Worm (Caenorhabditis elegans): Measurements from ENCODE around the gene cul-3.

The cul-3 gene

ce11 chrV:152156-152555 is 25.1 kb upstream of the cul-3 start:
- TF ChIP-seq ref-1 (GFP tag; conservative IDR thresholded peaks at IDR 0.05) (no peak), med-1 (GFP tag; optimal IDR thresholded peaks at IDR 0.05; ENCODE audit: insufficient read depth) (no peak), flt-1 (GFP tag; IDR thresholded peaks at IDR 0.05) (0 out of 2 replicates have a peak, but pooled peaks have one; percentile 41), klf-2 (GFP tag; conservative IDR thresholded peaks at IDR 0.05) (no peak)

ce11 chrV:153867-154266 is 23.4 kb upstream of the cul-3 start:
- TF ChIP-seq T22C8.4 (GFP tag; IDR thresholded peaks at IDR 0.05) (0 out of 2 replicates have a peak, but pooled peaks have one; percentile 7), ztf-23 (GFP tag; IDR thresholded peaks at IDR 0.05) (0 out of 2 replicates have a peak, but pooled peaks have one; percentile 7), tab-1 (GFP tag; IDR thresholded peaks at IDR 0.05) (0 out of 2 replicates have a peak, but pooled peaks have one; percentile 65), med-1 (GFP tag; optimal IDR thresholded peaks at IDR 0.05; ENCODE audit: insufficient read depth) (no peak), flt-1 (GFP tag; IDR thresholded peaks at IDR 0.05) (0 out of 2 replicates have a peak, but pooled peaks have one; percentile 25)

- peak; percentile 51; the same call in 1 of the 2 replicates for TF ChIP-seq ztf-23 (GFP tag; IDR thresholded peaks at IDR 0.05)
- no peak for TF ChIP-seq tab-1 (GFP tag; IDR thresholded peaks at IDR 0.05)
- 0 out of 2 replicates have a peak, but pooled peaks have one; percentile 55 for TF ChIP-seq flt-1 (GFP tag; IDR thresholded peaks at IDR 0.05)
- TF ChIP-seq klf-2 (GFP tag; conservative IDR thresholded peaks at IDR 0.05): 0 out of 2 replicates have a peak, but pooled peaks have one; percentile 9
- TF ChIP-seq T22C8.4 (GFP tag; IDR thresholded peaks at IDR 0.05): no peak
- no peak for TF ChIP-seq ztf-29 (GFP tag; IDR thresholded peaks at IDR 0.05)
- TF ChIP-seq ref-1 (GFP tag; conservative IDR thresholded peaks at IDR 0.05): no peak
- TF ChIP-seq med-1 (GFP tag; optimal IDR thresholded peaks at IDR 0.05; ENCODE audit: insufficient read depth): no peak
- no peak for TF ChIP-seq cog-1 (tag; optimal IDR thresholded peaks at IDR 0.05)
Observed at ce11 chrV:155215-155614, 22.0 kb upstream of the cul-3 start.

DNA sequence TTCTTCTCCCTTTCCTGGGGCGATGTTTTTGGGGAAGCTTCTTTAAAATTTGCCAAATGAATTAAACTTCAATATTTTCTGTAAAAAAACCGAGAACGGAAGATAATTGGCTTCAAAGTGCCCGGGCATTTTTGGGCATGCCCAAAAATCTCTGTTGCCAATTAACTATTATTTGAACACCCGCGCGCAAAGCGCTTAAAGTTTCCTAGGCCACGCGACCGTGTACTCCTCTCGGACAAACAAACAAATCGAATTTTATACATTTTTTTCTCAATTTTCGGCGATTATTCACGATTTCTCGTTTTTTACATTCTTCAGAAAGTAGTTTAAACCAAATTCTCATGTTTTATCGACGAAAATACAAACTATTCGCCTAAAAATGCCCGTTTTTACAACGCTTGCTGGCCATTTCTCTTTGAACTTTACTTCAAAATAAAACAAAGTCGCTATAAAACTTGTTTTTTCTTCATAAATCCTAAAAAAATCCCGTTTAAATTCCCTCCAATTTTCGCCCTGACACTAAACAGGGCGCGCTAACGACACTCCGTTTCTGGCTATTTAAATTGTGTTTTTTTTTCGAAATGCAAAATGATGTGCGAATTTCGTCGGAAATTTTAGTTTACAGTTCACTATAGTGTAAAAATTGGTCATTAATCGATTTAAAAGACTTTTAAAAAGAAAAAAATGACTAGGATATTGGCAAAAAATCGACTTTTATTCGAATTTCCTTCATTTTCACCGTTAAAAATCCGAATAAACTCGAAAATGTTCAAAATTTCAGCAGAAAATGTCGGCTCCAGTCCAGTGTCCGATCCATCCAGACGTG is 21.0 kb upstream of the cul-3 start, which contains the start of gene ttb-1:
ttb-1 (plus strand) TSS at position 776 of the 826 bp plus-strand sequence.
- TF ChIP-seq cog-1 (tag; optimal IDR thresholded peaks at IDR 0.05): no peak
- TF ChIP-seq tab-1 (GFP tag; IDR thresholded peaks at IDR 0.05): no peak; the same call in 1 of the 2 replicates
- peak; percentile 52; the same call in 1 of the 2 replicates for TF ChIP-seq ztf-23 (GFP tag; IDR thresholded peaks at IDR 0.05)
- TF ChIP-seq ztf-29 (GFP tag; IDR thresholded peaks at IDR 0.05): peak; percentile 49; the same call in 1 of the 2 replicates
- no peak for TF ChIP-seq T22C8.4 (GFP tag; IDR thresholded peaks at IDR 0.05)
- no peak for TF ChIP-seq med-1 (GFP tag; optimal IDR thresholded peaks at IDR 0.05; ENCODE audit: insufficient read depth)
- no peak for TF ChIP-seq klf-2 (GFP tag; conservative IDR thresholded peaks at IDR 0.05)
- no peak for TF ChIP-seq ref-1 (GFP tag; conservative IDR thresholded peaks at IDR 0.05)
- peak; percentile 63; the same call in 1 of the 2 replicates for TF ChIP-seq flt-1 (GFP tag; IDR thresholded peaks at IDR 0.05)

ce11 chrV:166687-167086 is 10.5 kb upstream of the cul-3 start, which contains the start of gene Y108G3AL.2:
Gene Y108G3AL.2, plus strand, starts transcription at chrV:166987.
- TF ChIP-seq klf-2 (GFP tag; conservative IDR thresholded peaks at IDR 0.05) (no peak), ztf-29 (GFP tag; IDR thresholded peaks at IDR 0.05) (no peak), med-1 (GFP tag; optimal IDR thresholded peaks at IDR 0.05; ENCODE audit: insufficient read depth) (no peak), cog-1 (tag; optimal IDR thresholded peaks at IDR 0.05) (no peak), ztf-23 (GFP tag; IDR thresholded peaks at IDR 0.05) (no peak), T22C8.4 (GFP tag; IDR thresholded peaks at IDR 0.05) (no peak), flt-1 (GFP tag; IDR thresholded peaks at IDR 0.05) (no peak), tab-1 (GFP tag; IDR thresholded peaks at IDR 0.05) (no peak), ref-1 (GFP tag; conservative IDR thresholded peaks at IDR 0.05) (no peak)

- TF ChIP-seq flt-1 (GFP tag; IDR thresholded peaks at IDR 0.05) (no peak), cog-1 (tag; optimal IDR thresholded peaks at IDR 0.05) (no peak), ztf-29 (GFP tag; IDR thresholded peaks at IDR 0.05) (no peak), klf-2 (GFP tag; conservative IDR thresholded peaks at IDR 0.05) (no peak)
Observed at ce11 chrV:172110-172509, 5.1 kb upstream of the cul-3 start, which contains the start of gene cfap-36. Gene cfap-36, minus strand, starts transcription at chrV:172210.

DNA sequence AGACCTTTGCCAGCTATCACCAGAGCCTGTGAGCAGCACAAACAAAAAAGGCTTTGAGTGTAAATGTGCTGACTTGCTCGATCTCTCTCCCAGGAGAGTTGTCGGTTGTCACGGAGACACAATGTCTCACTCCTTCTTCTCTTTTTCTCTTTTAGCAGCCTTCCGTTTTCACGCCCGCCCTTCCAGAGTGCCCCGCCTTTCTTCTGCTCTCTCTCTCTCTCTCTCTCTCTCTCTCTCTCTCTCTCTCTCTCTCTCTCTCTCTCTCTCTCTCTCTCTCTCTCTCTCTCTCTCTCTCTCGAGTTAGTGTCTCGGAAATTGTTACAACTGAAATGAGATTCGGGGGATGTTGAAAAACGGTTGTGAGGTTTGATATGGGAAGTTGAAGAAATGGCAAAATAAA is 3.8 kb upstream of the cul-3 start:
- 0 out of 2 replicates have a peak, but pooled peaks have one; percentile 31 for TF ChIP-seq klf-2 (GFP tag; conservative IDR thresholded peaks at IDR 0.05)
- TF ChIP-seq ref-1 (GFP tag; conservative IDR thresholded peaks at IDR 0.05): no peak

DNA sequence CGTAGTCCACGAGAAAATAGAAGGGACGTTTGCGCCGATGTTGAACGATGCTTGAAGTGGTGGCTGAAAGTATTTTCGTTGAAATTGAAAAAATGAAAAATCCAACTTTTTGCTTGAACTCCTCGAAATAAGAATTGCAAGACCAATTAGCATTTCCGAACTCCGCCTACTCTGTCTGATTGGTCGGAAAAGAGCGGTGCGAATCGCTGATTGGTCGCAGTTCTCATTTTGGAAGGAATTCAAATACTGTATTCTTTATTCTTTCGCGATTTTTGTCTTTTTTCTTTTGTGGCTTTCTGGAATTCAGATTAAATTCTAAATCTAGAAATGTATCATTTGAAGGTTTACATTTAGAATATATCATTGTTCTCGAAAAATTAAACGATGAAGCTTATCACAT is 2.7 kb upstream of the cul-3 start:
- TF ChIP-seq ztf-29 (GFP tag; IDR thresholded peaks at IDR 0.05) (no peak), ztf-23 (GFP tag; IDR thresholded peaks at IDR 0.05) (no peak), klf-2 (GFP tag; conservative IDR thresholded peaks at IDR 0.05) (no peak), cog-1 (tag; optimal IDR thresholded peaks at IDR 0.05) (no peak), flt-1 (GFP tag; IDR thresholded peaks at IDR 0.05) (no peak), med-1 (GFP tag; optimal IDR thresholded peaks at IDR 0.05; ENCODE audit: insufficient read depth) (no peak), ref-1 (GFP tag; conservative IDR thresholded peaks at IDR 0.05) (no peak), tab-1 (GFP tag; IDR thresholded peaks at IDR 0.05) (no peak), T22C8.4 (GFP tag; IDR thresholded peaks at IDR 0.05) (no peak)

- TF ChIP-seq ref-1 (GFP tag; conservative IDR thresholded peaks at IDR 0.05): no peak
- TF ChIP-seq flt-1 (GFP tag; IDR thresholded peaks at IDR 0.05): no peak
- TF ChIP-seq med-1 (GFP tag; optimal IDR thresholded peaks at IDR 0.05; ENCODE audit: insufficient read depth): no peak
Observed at ce11 chrV:185124-185523, 7.9 kb downstream of the cul-3 start.

DNA sequence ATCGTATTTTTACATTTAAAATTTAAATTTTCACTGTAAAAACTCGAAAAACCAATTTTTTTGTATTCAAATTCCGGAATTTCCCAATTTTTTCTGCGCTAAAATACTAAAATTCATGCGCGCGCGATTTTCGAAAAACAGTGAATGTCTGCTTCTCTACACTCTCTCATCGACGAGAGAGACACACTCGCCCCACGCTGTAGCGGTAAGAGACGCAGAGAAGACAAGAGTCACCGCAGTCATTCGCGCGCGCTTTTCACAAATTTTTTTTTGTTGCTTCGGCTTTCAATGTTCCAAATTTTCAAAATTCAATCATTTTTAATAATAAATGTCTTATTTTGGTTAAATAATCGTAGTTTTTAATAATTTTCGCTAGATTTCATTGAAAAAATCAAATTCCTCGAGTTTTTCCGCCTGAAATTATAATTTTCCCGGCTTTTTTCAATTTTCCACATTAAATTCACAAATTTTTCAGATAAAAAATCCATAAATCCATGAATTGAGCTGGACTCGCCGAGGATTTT is 8.5 kb downstream of the cul-3 start, which contains the start of gene arid-1:
arid-1 (plus strand) TSS at position 474 of the 524 bp plus-strand sequence.
- no peak for TF ChIP-seq T22C8.4 (GFP tag; IDR thresholded peaks at IDR 0.05)
- no peak for TF ChIP-seq flt-1 (GFP tag; IDR thresholded peaks at IDR 0.05)
- TF ChIP-seq cog-1 (tag; optimal IDR thresholded peaks at IDR 0.05): no peak
- TF ChIP-seq klf-2 (GFP tag; conservative IDR thresholded peaks at IDR 0.05): no peak
- no peak for TF ChIP-seq med-1 (GFP tag; optimal IDR thresholded peaks at IDR 0.05; ENCODE audit: insufficient read depth)
- no peak for TF ChIP-seq ref-1 (GFP tag; conservative IDR thresholded peaks at IDR 0.05)
- TF ChIP-seq ztf-23 (GFP tag; IDR thresholded peaks at IDR 0.05): no peak
- no peak for TF ChIP-seq ztf-29 (GFP tag; IDR thresholded peaks at IDR 0.05)
- TF ChIP-seq tab-1 (GFP tag; IDR thresholded peaks at IDR 0.05): no peak

Measured in whole organism, midembryonic.